Worm (Caenorhabditis elegans) whole organism, young adult: ENCODE measurements around the gene npp-21.
A peak's percentile ranks its signal among the peaks of the same experiment; 100 is the strongest.

ENCODE experiments used
- B0035.1 ChIP-seq: sonication (generic microtip); optimal IDR thresholded peaks from 2 replicates; lab custom pipeline; 2016; ENCODE audit warnings: missing genetic modification characterization, mild to moderate bottlenecking, missing compliant biosample characterization, missing genotype, missing genetic modification reagents
- ama-1 ChIP-seq, 3 experiments: fragments of 150-350 bp in 1 of 3; sonication (generic microtip) in 2 of 3; optimal IDR thresholded peaks; 2 replicates each; lab custom pipeline; 2014 to 2018; ENCODE audit warnings: missing biosample characterization in 2 of 3, missing genetic modification characterization in 2 of 3, missing genetic modification reagents in 2 of 3
- attf-5 ChIP-seq: fragments of 200-800 bp; sonication (Bioruptor generic); optimal IDR thresholded peaks from 2 replicates; lab custom pipeline; 2018; ENCODE audit warnings: mild to moderate bottlenecking, missing genetic modification characterization, missing compliant biosample characterization
- ceh-27 ChIP-seq: fragments of 200-800 bp; sonication (Bioruptor generic); optimal IDR thresholded peaks from 2 replicates; lab custom pipeline; 2018; ENCODE audit warnings: mild to moderate bottlenecking, missing genetic modification characterization, moderate library complexity, missing compliant biosample characterization
- lin-35 ChIP-seq, 3 experiments: fragments of 150-350 bp in 2 of 3; sonication (generic microtip) in 1 of 3; optimal IDR thresholded peaks; 2 replicates each; lab custom pipeline; 2014 to 2018; ENCODE audit warnings: missing biosample characterization in 3 of 3, missing genetic modification characterization in 3 of 3, missing genetic modification reagents in 3 of 3
- lin-54 ChIP-seq: fragments of 200-800 bp; sonication (Bioruptor generic); optimal IDR thresholded peaks from 2 replicates; lab custom pipeline; 2018; ENCODE audit warnings: mild to moderate bottlenecking, missing genetic modification characterization, missing compliant biosample characterization
- snpc-4 ChIP-seq, 5 experiments: fragments of 150-350 bp in 1 of 5; sonication (generic microtip) in 4 of 5; optimal IDR thresholded peaks; 2 replicates each; lab custom pipeline; 2014 to 2018; ENCODE audit warnings: missing genetic modification characterization in 5 of 5, missing biosample characterization in 3 of 5, antibody characterized with exemption in 2 of 5, mild to moderate bottlenecking in 2 of 5, missing compliant biosample characterization in 2 of 5, missing genotype in 2 of 5, moderate library complexity in 2 of 5, missing genetic modification reagents in 1 of 5
- unc-62 ChIP-seq: fragments of 150-350 bp; optimal IDR thresholded peaks from 2 replicates; lab custom pipeline; 2014; ENCODE audit warnings: missing biosample characterization, missing genetic modification reagents, missing genetic modification characterization
- ztf-26 ChIP-seq: sonication (generic microtip); optimal IDR thresholded peaks from 2 replicates; lab custom pipeline; 2017; ENCODE audit warnings: missing genetic modification characterization, missing compliant biosample characterization

DNA sequence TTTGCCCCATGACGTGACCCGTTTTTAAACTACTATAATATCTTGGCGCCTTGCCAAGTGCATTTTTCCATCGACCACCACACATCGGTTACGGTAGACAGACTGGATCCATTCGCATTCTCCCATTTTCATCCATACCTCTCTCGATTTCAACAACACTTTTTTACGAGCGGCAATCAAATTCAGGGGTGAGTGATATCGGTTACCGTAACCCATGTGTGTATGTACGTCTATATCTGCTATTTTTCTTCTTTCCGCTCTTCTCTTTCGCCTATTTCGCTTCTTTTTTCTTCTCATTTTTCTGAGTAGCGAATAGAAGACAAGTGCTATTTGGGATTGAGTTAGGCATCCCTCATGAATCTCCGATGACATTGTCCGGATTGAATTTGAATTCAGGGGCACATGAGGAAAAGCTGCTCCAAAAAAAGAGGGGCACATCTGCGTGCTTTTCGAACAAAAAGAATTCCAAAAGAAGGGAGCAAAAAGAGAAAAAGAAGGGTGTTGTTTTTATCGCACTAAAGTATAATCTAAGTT lies 32.3 kb downstream of the npp-21 start:
- TF ChIP-seq unc-62 (GFP tag; lab: Kevin White, UChicago) (no peak), lin-35 (GFP tag; optimal IDR thresholded peaks at IDR 0.05; lab: Kevin White, UChicago) (peak in 1 of 3 experiments; percentile 24), snpc-4 (GFP tag; optimal IDR thresholded peaks at IDR 0.05; lab: Kevin White, UChicago) (no peak), snpc-4 (tag; optimal IDR thresholded peaks at IDR 0.05; lab: Kevin White, UChicago) (no peak), ztf-26 (tag; lab: Kevin White, UChicago) (no peak), ceh-27 (GFP tag; lab: Kevin White, UChicago) (no peak), attf-5 (GFP tag; lab: Kevin White, UChicago) (no peak), ama-1 (optimal IDR thresholded peaks at IDR 0.05; lab: Kevin White, UChicago) (no peak), ama-1 (GFP tag; optimal IDR thresholded peaks at IDR 0.05; lab: Kevin White, UChicago) (no peak), B0035.1 (tag; lab: Kevin White, UChicago) (no peak), lin-54 (GFP tag; lab: Kevin White, UChicago) (no peak)
